Fruit fly (Drosophila melanogaster) whole organism, prepupa: ENCODE measurements around the gene Mulk.

ENCODE experiments used
- CG11294 ChIP-seq: fragments of 200-800 bp; sonication (Bioruptor generic); IDR thresholded peaks from 2 replicates; pipeline ENCODE4 v1.3.6; 2022; ENCODE audit warnings: missing biosample characterization, missing genetic modification characterization
- CG11762 ChIP-seq: fragments of 200-800 bp; sonication (Bioruptor generic); optimal IDR thresholded peaks from 3 replicates; lab custom pipeline; 2016; ENCODE audit warnings: missing biosample characterization, missing genetic modification characterization; ENCODE audit not compliant: insufficient read depth
- CG15336 ChIP-seq: fragments of 200-800 bp; sonication (Bioruptor generic); IDR thresholded peaks from 2 replicates; pipeline ENCODE4 v1.3.6; 2022; ENCODE audit warnings: missing biosample characterization, missing genetic modification characterization
- CG31627 ChIP-seq: fragments of 200-800 bp; sonication (Bioruptor generic); optimal IDR thresholded peaks from 3 replicates; lab custom pipeline; 2016; ENCODE audit warnings: missing biosample characterization, missing genetic modification characterization
- CG32006 ChIP-seq: fragments of 200-800 bp; sonication (Bioruptor generic); optimal IDR thresholded peaks from 3 replicates; lab custom pipeline; 2017; ENCODE audit warnings: missing biosample characterization, mild to moderate bottlenecking, missing genetic modification characterization
- CG34406 ChIP-seq: fragments of 200-800 bp; sonication (Bioruptor generic); optimal IDR thresholded peaks from 3 replicates; lab custom pipeline; 2016; ENCODE audit warnings: missing biosample characterization, missing genetic modification characterization
- CG6276 ChIP-seq: fragments of 200-800 bp; sonication (Bioruptor generic); optimal IDR thresholded peaks from 2 replicates; lab custom pipeline; 2017; ENCODE audit warnings: missing biosample characterization, mild to moderate bottlenecking, missing genetic modification characterization
- CG6792 ChIP-seq: fragments of 200-800 bp; sonication (Bioruptor generic); optimal IDR thresholded peaks from 3 replicates; lab custom pipeline; 2016; ENCODE audit warnings: missing biosample characterization, missing genetic modification characterization
- CG7368 ChIP-seq: fragments of 200-800 bp; sonication (Bioruptor generic); optimal IDR thresholded peaks from 3 replicates; lab custom pipeline; 2016; ENCODE audit warnings: missing biosample characterization, missing genetic modification characterization
- CG8319 ChIP-seq: fragments of 200-800 bp; sonication (Bioruptor generic); optimal IDR thresholded peaks from 3 replicates; lab custom pipeline; 2016; ENCODE audit warnings: missing biosample characterization, missing genetic modification characterization
- CG8632 ChIP-seq: fragments of 200-800 bp; sonication (Bioruptor generic); optimal IDR thresholded peaks from 3 replicates; lab custom pipeline; 2016; ENCODE audit warnings: missing biosample characterization, missing genetic modification characterization
- Eip75B ChIP-seq: fragments of 200-800 bp; sonication (Bioruptor generic); optimal IDR thresholded peaks from 3 replicates; lab custom pipeline; 2016; ENCODE audit warnings: missing biosample characterization, missing genetic modification characterization
- Eip78C ChIP-seq: fragments of 200-800 bp; sonication (Bioruptor generic); peaks from one replicate; lab custom pipeline; 2016; ENCODE audit warnings: missing biosample characterization, missing genetic modification characterization
- Eip93F ChIP-seq: fragments of 200-800 bp; sonication (Bioruptor generic); optimal IDR thresholded peaks from 2 replicates; lab custom pipeline; 2016; ENCODE audit warnings: missing biosample characterization, mild to moderate bottlenecking, missing genetic modification characterization
- Ets21C ChIP-seq: fragments of 200-800 bp; sonication (Bioruptor generic); optimal IDR thresholded peaks from 3 replicates; lab custom pipeline; 2016; ENCODE audit warnings: missing biosample characterization, missing genetic modification characterization
- Ets96B ChIP-seq: fragments of 200-800 bp; optimal IDR thresholded peaks from 2 replicates; lab custom pipeline; 2019; ENCODE audit warnings: missing biosample characterization, mild to moderate bottlenecking, missing genetic modification characterization, moderate library complexity
- Gug ChIP-seq: fragments of 200-800 bp; sonication (Bioruptor generic); IDR thresholded peaks from 2 replicates; pipeline ENCODE4 v1.3.6; 2022; ENCODE audit warnings: missing biosample characterization, missing genetic modification characterization
- Hr38 ChIP-seq: sonication (Bioruptor generic); optimal IDR thresholded peaks from 2 replicates; lab custom pipeline; 2016; ENCODE audit warnings: missing biosample characterization, missing genetic modification characterization
- Hr39 ChIP-seq: fragments of 200-800 bp; sonication (Bioruptor generic); optimal IDR thresholded peaks from 2 replicates; lab custom pipeline; 2016; ENCODE audit warnings: missing biosample characterization, missing genetic modification characterization
- Hr4 ChIP-seq: fragments of 200-800 bp; sonication (Bioruptor generic); optimal IDR thresholded peaks from 3 replicates; lab custom pipeline; 2016; ENCODE audit warnings: missing biosample characterization, missing genetic modification characterization
- Met ChIP-seq: fragments of 200-800 bp; sonication (Bioruptor generic); optimal IDR thresholded peaks from 3 replicates; lab custom pipeline; 2016; ENCODE audit warnings: missing biosample characterization, missing genetic modification characterization
- OdsH ChIP-seq: fragments of 200-800 bp; sonication (Bioruptor generic); optimal IDR thresholded peaks from 3 replicates; lab custom pipeline; 2016; ENCODE audit warnings: missing biosample characterization, missing genetic modification characterization
- Sox102F ChIP-seq: fragments of 200-800 bp; sonication (Bioruptor generic); optimal IDR thresholded peaks from 2 replicates; lab custom pipeline; 2016; ENCODE audit warnings: missing biosample characterization, mild to moderate bottlenecking, missing genetic modification characterization
- Sox14 ChIP-seq: fragments of 200-800 bp; sonication (Bioruptor generic); optimal IDR thresholded peaks from 3 replicates; lab custom pipeline; 2016; ENCODE audit warnings: missing biosample characterization, missing genetic modification characterization
- Sox15 ChIP-seq: fragments of 200-800 bp; sonication (Bioruptor generic); optimal IDR thresholded peaks from 3 replicates; lab custom pipeline; 2016; ENCODE audit warnings: missing biosample characterization, missing genetic modification characterization
- achi ChIP-seq: fragments of 200-800 bp; sonication (Bioruptor generic); optimal IDR thresholded peaks from 3 replicates; lab custom pipeline; 2016; ENCODE audit warnings: missing biosample characterization, missing genetic modification characterization
- acj6 ChIP-seq: fragments of 200-800 bp; sonication (Bioruptor generic); optimal IDR thresholded peaks from 3 replicates; lab custom pipeline; 2016; ENCODE audit warnings: missing biosample characterization, missing genetic modification characterization
- dac ChIP-seq: fragments of 200-800 bp; sonication (Bioruptor generic); optimal IDR thresholded peaks from 2 replicates; lab custom pipeline; 2017; ENCODE audit warnings: missing biosample characterization, mild to moderate bottlenecking, missing genetic modification characterization
- dsx ChIP-seq: fragments of 200-800 bp; optimal IDR thresholded peaks from 3 replicates; lab custom pipeline; 2019; ENCODE audit warnings: missing biosample characterization, mild to moderate bottlenecking, missing genetic modification characterization, moderate library complexity; ENCODE audit not compliant: poor library complexity, severe bottlenecking
- eg ChIP-seq: fragments of 200-800 bp; sonication (Bioruptor generic); IDR thresholded peaks from 3 replicates; pipeline ENCODE4 v1.3.6; 2022; ENCODE audit warnings: missing biosample characterization, missing genetic modification characterization
- esn ChIP-seq: fragments of 200-800 bp; sonication (Bioruptor generic); optimal IDR thresholded peaks from 2 replicates; lab custom pipeline; 2016; ENCODE audit warnings: missing biosample characterization, mild to moderate bottlenecking, missing genetic modification characterization, moderate library complexity
- fkh ChIP-seq: fragments of 200-800 bp; sonication (Bioruptor generic); optimal IDR thresholded peaks from 3 replicates; lab custom pipeline; 2017; ENCODE audit warnings: missing biosample characterization, mild to moderate bottlenecking, missing genetic modification characterization, moderate library complexity
- lz ChIP-seq: fragments of 200-800 bp; sonication (Bioruptor generic); optimal IDR thresholded peaks from 3 replicates; lab custom pipeline; 2016; ENCODE audit warnings: missing biosample characterization, missing genetic modification characterization
- net ChIP-seq: fragments of 200-800 bp; sonication (Bioruptor generic); optimal IDR thresholded peaks from 3 replicates; lab custom pipeline; 2016; ENCODE audit warnings: missing biosample characterization, missing genetic modification characterization
- pdm3 ChIP-seq: fragments of 200-800 bp; sonication (Bioruptor generic); optimal IDR thresholded peaks from 3 replicates; lab custom pipeline; 2016; ENCODE audit warnings: missing biosample characterization, missing genetic modification characterization
- salr ChIP-seq, 2 experiments: fragments of 200-800 bp; sonication (Bioruptor generic); optimal IDR thresholded peaks; 3 replicates each; lab custom pipeline; 2016 to 2018; ENCODE audit warnings: missing biosample characterization in 2 of 2, missing genetic modification characterization in 2 of 2, mild to moderate bottlenecking in 1 of 2
- spab ChIP-seq: fragments of 200-800 bp; sonication (Bioruptor generic); optimal IDR thresholded peaks from 2 replicates; lab custom pipeline; 2017; ENCODE audit warnings: missing biosample characterization, mild to moderate bottlenecking, missing genetic modification characterization, missing genetic modification reagents
- ss ChIP-seq, 2 experiments: fragments of 200-800 bp; sonication (Bioruptor generic); optimal IDR thresholded peaks; 2 replicates in 1 of 2; 3 replicates in 1 of 2; lab custom pipeline; 2017 to 2018; ENCODE audit warnings: mild to moderate bottlenecking in 2 of 2, missing biosample characterization in 2 of 2, missing genetic modification characterization in 2 of 2, moderate library complexity in 1 of 2
- svp ChIP-seq: fragments of 200-800 bp; sonication (Bioruptor generic); peaks from one replicate; lab custom pipeline; 2016; ENCODE audit warnings: missing biosample characterization, missing genetic modification characterization
- topi ChIP-seq: fragments of 200-800 bp; sonication (Bioruptor generic); optimal IDR thresholded peaks from 3 replicates; lab custom pipeline; 2016; ENCODE audit warnings: missing biosample characterization, missing genetic modification characterization

Gene Mulk

DNA sequence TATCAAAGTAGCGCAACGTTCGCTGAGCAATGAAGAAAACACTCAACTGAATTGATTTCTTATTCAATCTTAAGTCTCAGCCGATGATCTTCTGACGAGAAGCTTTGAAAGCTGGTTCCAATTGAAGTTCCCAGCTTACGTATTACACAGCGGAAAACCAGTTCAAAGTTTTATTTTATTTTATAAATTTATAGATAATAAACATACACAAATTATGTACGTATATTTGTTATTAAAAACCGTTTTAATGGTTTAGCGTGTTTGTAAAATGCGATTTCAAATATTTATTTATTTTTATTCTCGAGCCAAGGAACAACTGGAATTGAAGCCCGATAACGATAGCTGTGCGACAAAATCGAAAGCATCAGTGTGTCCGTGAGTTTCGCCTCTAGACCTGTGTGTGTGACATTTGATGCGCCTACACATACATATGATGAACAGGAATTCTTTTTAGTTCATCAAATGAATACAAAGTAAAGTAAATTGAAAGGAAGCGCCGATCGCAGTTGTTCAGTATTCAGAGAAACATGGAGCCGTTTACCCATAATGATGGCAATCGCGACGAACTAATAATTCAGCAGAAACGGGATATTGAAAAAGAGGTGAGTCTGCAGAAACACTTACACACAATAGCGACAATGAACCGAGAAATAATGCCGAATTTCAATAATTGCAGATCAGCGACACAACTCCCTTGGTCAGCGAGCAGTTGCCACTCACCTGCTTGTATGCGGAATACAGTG is 36.8 kb downstream of the Mulk start, which contains the start of the genes CG5390 and CG4968 (continued):
- TF ChIP-seq salr (GFP tag; optimal IDR thresholded peaks at IDR 0.05; lab: Kevin White, UChicago) (peak; percentile 7 to 53), net (GFP tag; lab: Kevin White, UChicago) (no peak), achi (GFP tag; lab: Kevin White, UChicago) (peak; percentile 78), CG32006 (GFP tag; lab: Kevin White, UChicago) (no peak), CG11294 (GFP tag; lab: Robert Waterston, UW) (no peak; the same call in 1 of the 2 replicates), CG7368 (GFP tag; lab: Kevin White, UChicago) (no peak), ss (GFP tag; optimal IDR thresholded peaks at IDR 0.05; lab: Kevin White, UChicago) (peak in 1 of 2 experiments; percentile 77), Eip75B (GFP tag; lab: Kevin White, UChicago) (peak; percentile 58), Gug (GFP tag; lab: Robert Waterston, UW) (peak; percentile 63), Sox102F (GFP tag; lab: Kevin White, UChicago) (peak; percentile 75), Hr4 (peak; percentile 74), spab (GFP tag; lab: Kevin White, UChicago) (no peak), OdsH (GFP tag; lab: Kevin White, UChicago) (peak; percentile 77), topi (GFP tag; lab: Kevin White, UChicago) (peak; percentile 66), Sox14 (GFP tag; lab: Kevin White, UChicago) (peak; percentile 62), CG6276 (no peak), Hr38 (no peak), Hr39 (GFP tag; lab: Kevin White, UChicago) (no peak), dsx (GFP tag; lab: Kevin White, UChicago) (peak; percentile 94), acj6 (peak; percentile 74), CG6792 (GFP tag; lab: Kevin White, UChicago) (peak; percentile 74), CG31627 (GFP tag; lab: Kevin White, UChicago) (peak; percentile 51), lz (GFP tag; lab: Kevin White, UChicago) (peak; percentile 61), eg (GFP tag; lab: Robert Waterston, UW) (no peak; the same call in 2 of the 3 replicates), Ets96B (tag; lab: Kevin White, UChicago) (peak; percentile 77), Eip93F (GFP tag; lab: Kevin White, UChicago) (peak; percentile 89), CG8632 (GFP tag; lab: Kevin White, UChicago) (no peak), CG34406 (GFP tag; lab: Kevin White, UChicago) (peak; percentile 70), dac (GFP tag; lab: Kevin White, UChicago) (peak; percentile 59), Eip78C (GFP tag; lab: Kevin White, UChicago) (peak; percentile 90), Sox15 (GFP tag; lab: Kevin White, UChicago) (peak; percentile 16)

DNA sequence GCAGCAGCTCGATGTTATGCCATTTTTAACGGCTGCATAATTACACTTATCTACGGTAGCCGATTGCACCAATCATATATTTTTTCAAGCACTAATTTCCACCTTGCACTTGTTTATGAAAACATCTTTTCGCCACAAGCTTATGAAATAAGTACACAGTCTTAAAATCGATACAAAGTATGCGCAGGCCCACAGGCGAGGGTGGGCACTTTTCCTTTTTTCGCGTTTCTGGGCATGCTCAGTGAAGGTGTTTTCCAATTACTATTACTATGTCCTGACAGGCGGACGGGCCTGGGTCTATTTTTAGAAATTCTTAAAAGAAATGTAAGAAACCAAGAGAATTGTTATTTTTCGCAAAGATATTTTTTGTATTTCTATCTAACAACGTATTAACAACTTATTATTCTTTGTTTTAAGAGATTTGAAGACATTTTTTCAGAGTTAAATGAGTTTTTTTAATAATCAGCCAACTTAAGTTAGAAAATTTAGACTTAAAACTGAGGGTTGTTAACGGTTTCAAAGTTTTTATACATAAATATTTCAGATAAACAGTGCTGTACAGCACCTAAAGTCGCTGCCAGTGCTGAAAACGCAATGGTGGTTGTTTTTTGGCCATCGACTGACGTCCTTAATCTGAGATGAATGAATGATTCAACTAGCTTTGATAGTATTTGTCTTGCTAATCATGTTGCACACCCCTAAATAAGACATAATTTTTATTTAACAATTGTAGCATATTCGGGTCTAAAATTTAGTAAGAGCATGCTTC is 40.9 kb downstream of the Mulk start, which contains the start of gene Cdk5alpha:
Gene Cdk5alpha, minus strand, starts transcription at position 343 of the 769 bp plus-strand sequence.
- no peak for TF ChIP-seq CG32006 (GFP tag; lab: Kevin White, UChicago)
- no peak for TF ChIP-seq svp (GFP tag; lab: Kevin White, UChicago)
- no peak for TF ChIP-seq CG31627 (GFP tag; lab: Kevin White, UChicago)
- no peak for TF ChIP-seq CG11762 (GFP tag; lab: Kevin White, UChicago)
- TF ChIP-seq CG8319, result no peak
- TF ChIP-seq CG15336 (GFP tag; lab: Robert Waterston, UW), result no peak
- no peak for TF ChIP-seq Met (GFP tag; lab: Kevin White, UChicago)
- no peak for TF ChIP-seq Ets21C
- TF ChIP-seq fkh (GFP tag; lab: Kevin White, UChicago), result no peak
- TF ChIP-seq esn (GFP tag; lab: Kevin White, UChicago), result peak; percentile 3
- TF ChIP-seq topi (GFP tag; lab: Kevin White, UChicago), result peak; percentile 1
- no peak for TF ChIP-seq pdm3 (GFP tag; lab: Kevin White, UChicago)
